Worm (Caenorhabditis elegans) whole organism, midembryonic: ENCODE measurements around the gene C09E7.10.

ENCODE experiments used
- T22C8.4 ChIP-seq: fragments of 200-800 bp; sonication (Bioruptor generic); IDR thresholded peaks from 2 replicates; pipeline ENCODE4 v1.3.6; 2022; ENCODE audit warnings: missing genetic modification characterization, missing compliant biosample characterization
- cog-1 ChIP-seq: sonication (generic microtip); optimal IDR thresholded peaks from 2 replicates; lab custom pipeline; 2016; ENCODE audit warnings: missing genetic modification characterization, missing compliant biosample characterization
- flt-1 ChIP-seq: fragments of 200-800 bp; sonication (Bioruptor generic); IDR thresholded peaks from 2 replicates; pipeline ENCODE4 v1.3.6; 2022; ENCODE audit warnings: missing genetic modification characterization, missing compliant biosample characterization
- klf-2 ChIP-seq: fragments of 200-800 bp; sonication (Bioruptor generic); conservative IDR thresholded peaks from 2 replicates; pipeline ENCODE4 v1.3.6; 2022; ENCODE audit warnings: missing genetic modification reagents, missing genetic modification characterization, missing compliant biosample characterization
- med-1 ChIP-seq: sonication (generic microtip); optimal IDR thresholded peaks from 2 replicates; lab custom pipeline; 2017; ENCODE audit warnings: missing genetic modification characterization, mild to moderate bottlenecking, missing compliant biosample characterization, antibody characterized with exemption, missing genetic modification reagents; ENCODE audit not compliant: insufficient read depth
- ref-1 ChIP-seq: fragments of 200-800 bp; sonication (Bioruptor generic); conservative IDR thresholded peaks from 2 replicates; pipeline ENCODE4 v1.3.6; 2022; ENCODE audit warnings: missing genetic modification reagents, missing genetic modification characterization, missing compliant biosample characterization
- tab-1 ChIP-seq: fragments of 200-800 bp; sonication (Bioruptor generic); IDR thresholded peaks from 2 replicates; pipeline ENCODE4 v1.3.6; 2022; ENCODE audit warnings: missing genetic modification characterization, missing compliant biosample characterization
- ztf-23 ChIP-seq: fragments of 200-800 bp; sonication (Bioruptor generic); IDR thresholded peaks from 2 replicates; pipeline ENCODE4 v1.3.6; 2022; ENCODE audit warnings: missing genetic modification reagents, missing genetic modification characterization, missing compliant biosample characterization
- ztf-29 ChIP-seq: fragments of 200-800 bp; sonication (Bioruptor generic); IDR thresholded peaks from 2 replicates; pipeline ENCODE4 v1.3.6; 2022; ENCODE audit warnings: missing genetic modification reagents, missing genetic modification characterization, missing compliant biosample characterization

C09E7.10 gene

DNA sequence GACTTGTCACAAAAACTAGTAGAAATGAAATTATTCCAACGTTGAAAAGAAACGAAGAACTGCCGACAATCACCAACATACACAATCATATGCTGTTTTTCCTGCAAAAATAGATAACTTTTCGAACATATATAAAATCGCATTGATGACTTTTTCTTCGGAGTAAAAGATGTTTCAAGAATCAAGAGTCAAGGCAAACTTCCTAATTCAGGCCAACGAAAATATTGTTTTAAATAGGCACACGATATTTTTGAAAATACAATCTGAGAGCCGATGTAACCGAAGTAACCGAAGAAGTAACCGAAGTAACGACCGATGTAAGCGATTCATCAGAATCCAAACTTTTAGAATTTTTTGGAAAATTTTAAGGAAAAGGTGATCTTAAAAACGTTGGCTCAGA lies at the start of gene C09E7.10:
Gene C09E7.10 (minus strand): TSS at position 101 of the 400 bp plus-strand sequence.
- TF ChIP-seq ztf-29 (GFP tag; lab: Robert Waterston, UW) (no peak), ztf-23 (GFP tag; lab: Robert Waterston, UW) (no peak), klf-2 (no peak), ref-1 (GFP tag; lab: Robert Waterston, UW) (no peak), T22C8.4 (GFP tag; lab: Robert Waterston, UW) (no peak), flt-1 (GFP tag; lab: Robert Waterston, UW) (no peak)

DNA sequence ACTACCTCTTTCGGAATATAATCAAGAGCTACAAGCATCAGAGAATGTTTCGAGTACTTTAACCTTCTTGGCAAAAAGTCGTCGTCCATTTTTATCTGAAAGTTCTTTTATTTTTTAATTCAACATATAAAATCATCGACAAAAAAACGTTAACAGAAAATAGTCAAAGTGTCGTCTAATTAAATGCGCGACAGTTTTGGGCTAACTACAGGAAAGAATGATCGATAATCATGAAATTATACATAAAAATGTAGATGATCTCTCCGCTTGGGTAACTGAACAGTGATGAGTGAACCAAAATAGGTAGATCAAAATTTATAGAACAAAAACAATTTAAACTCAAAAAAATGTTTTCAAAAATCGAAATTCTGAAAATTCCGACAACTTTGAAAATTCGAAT lies 38.6 kb upstream of the C09E7.10 start, which contains the start of gene C09E7.8:
Gene C09E7.8 (minus strand): TSS at position 101 of the 400 bp plus-strand sequence.
- TF ChIP-seq cog-1 (tag; lab: Kevin White, UChicago) (no peak), ztf-23 (GFP tag; lab: Robert Waterston, UW) (no peak), ref-1 (GFP tag; lab: Robert Waterston, UW) (no peak), klf-2 (no peak)

DNA sequence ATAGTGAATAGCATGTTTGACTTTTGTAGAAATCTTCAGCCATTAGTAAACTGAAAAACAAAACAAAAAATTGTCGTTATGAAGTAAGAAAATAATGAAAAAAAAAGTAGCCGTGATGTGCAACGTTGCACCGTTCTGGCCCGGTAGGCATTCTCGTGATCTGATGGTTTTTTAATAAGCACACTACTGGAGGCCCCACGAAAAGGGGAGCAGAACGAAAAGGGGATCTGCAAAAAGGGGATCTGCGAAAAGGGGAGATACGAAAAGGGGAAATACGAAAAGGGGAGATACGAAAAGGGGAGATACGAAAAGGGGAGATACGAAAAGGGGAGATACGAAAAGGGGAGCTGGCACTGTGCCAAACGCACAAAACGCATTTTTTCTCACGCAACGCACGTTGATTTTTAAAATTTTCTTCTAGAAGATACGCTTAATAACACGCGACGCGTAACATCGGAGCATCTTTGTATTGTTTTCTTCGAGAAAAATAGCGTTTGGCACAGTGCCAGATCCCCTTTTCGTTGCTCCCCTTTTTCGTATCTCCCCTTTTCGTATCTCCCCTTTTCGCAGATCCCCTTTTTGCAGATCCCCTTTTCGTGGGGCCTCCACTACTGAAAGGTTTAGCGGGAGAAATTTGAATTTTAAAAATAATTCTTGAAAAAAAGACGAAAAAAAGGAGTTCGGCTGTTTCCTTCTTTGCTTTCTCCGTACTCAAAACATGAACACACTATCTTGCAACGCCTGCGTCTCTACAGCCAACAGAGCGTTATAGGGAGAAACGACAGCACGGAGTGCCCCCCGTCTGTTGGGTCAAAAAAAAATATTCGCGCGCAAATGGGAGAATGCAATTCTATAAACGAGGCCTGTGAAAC lies 31.6 kb upstream of the C09E7.10 start, which contains the start of gene C09E7.7:
Gene C09E7.7 (minus strand): TSS at position 57 of the 872 bp plus-strand sequence.
- TF ChIP-seq ztf-29 (GFP tag; lab: Robert Waterston, UW) (peak; percentile 48; the same call in 1 of the 2 replicates), tab-1 (0 out of 2 replicates have a peak, but pooled peaks have one; percentile 14), flt-1 (GFP tag; lab: Robert Waterston, UW) (peak; percentile 87), cog-1 (tag; lab: Kevin White, UChicago) (peak; percentile 66), klf-2 (peak; percentile 69), T22C8.4 (GFP tag; lab: Robert Waterston, UW) (peak; percentile 46; the same call in 1 of the 2 replicates), ztf-23 (GFP tag; lab: Robert Waterston, UW) (peak; percentile 72), ref-1 (GFP tag; lab: Robert Waterston, UW) (peak; percentile 36; the same call in 1 of the 2 replicates)

DNA sequence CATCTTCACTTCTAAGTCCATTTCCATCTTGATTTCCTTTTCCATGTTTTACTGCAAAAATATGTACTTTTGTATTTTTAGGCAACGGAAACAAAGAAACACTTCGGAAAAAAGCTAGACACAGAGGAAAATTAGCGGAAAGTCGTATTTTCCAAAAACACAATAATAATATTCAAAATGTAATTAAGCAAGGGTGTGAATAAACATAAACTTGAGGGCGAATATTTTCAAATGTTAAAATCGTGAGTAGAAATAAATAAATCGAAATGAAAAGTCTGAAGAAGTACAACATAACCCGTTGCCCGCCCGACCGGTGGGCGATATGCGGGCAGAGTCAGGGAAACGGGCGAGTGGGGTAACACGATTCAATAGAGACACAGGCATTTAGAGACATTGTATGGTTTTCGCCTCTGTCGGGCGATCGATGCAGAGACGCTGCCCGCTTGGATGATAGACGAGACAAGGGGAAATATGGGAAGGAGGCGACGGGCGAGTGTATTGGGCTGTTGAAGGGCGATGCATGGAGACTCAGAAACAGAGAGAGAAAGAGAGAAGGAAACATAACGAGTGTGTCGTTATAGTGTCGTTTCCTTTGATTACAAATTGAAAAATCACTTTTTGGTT lies 17.2 kb upstream of the C09E7.10 start, which contains the start of gene C09E7.4:
Gene C09E7.4 (minus strand): TSS at position 51 of the 624 bp plus-strand sequence.
- TF ChIP-seq T22C8.4 (GFP tag; lab: Robert Waterston, UW) (0 out of 2 replicates have a peak, but pooled peaks have one; percentile 43), cog-1 (tag; lab: Kevin White, UChicago) (peak; percentile 69), ref-1 (GFP tag; lab: Robert Waterston, UW) (no peak), flt-1 (GFP tag; lab: Robert Waterston, UW) (peak; percentile 64; the same call in 1 of the 2 replicates), med-1 (GFP tag; lab: Kevin White, UChicago) (no peak), klf-2 (no peak), tab-1 (no peak)

DNA sequence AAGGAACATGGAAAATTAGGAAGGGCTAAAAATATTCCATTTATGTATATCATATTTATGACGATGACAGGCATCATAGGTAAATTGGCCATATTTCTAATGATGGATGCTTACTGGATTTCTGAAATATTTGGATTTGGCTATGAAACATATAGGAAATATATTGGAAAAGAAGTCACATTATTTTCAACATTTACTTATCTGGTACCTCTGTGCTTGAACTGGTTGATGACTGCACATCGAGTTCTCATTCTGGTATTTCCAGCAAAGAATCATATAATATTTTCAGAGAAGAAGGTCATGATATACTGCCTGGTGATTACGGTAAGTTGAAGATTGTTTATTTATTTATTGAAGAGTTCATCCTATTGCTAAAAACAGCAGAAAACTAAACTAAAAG lies 12.8 kb upstream of the C09E7.10 start, which contains the start of gene srxa-5:
Gene srxa-5 (plus strand): TSS at position 301 of the 400 bp plus-strand sequence.
- TF ChIP-seq flt-1 (GFP tag; lab: Robert Waterston, UW), result no peak
- TF ChIP-seq ztf-23 (GFP tag; lab: Robert Waterston, UW), result no peak
- no peak for TF ChIP-seq T22C8.4 (GFP tag; lab: Robert Waterston, UW)
- no peak for TF ChIP-seq med-1 (GFP tag; lab: Kevin White, UChicago)
- TF ChIP-seq tab-1, result no peak
- no peak for TF ChIP-seq ref-1 (GFP tag; lab: Robert Waterston, UW)
- TF ChIP-seq ztf-29 (GFP tag; lab: Robert Waterston, UW), result no peak
- no peak for TF ChIP-seq klf-2
- TF ChIP-seq cog-1 (tag; lab: Kevin White, UChicago), result no peak

DNA sequence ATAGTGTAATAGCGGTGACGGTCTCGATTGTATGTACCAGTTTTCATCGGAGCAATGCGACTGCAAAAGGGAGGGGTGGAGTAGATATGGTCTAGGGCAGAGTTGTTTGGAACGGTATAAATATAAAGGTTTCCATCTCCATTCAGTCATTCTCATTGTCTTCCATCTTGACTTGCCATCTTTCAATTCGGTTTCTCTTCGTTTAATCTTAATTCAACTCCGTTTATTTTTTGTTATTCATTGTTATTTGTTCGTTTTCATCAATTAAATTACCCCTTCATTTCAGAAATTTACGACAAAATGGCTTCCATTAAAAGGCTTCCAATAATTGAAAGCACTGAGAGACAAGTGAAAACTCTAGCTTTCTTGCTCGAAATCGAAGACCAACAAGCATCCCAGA lies 11.2 kb upstream of the C09E7.10 start, which contains the start of gene C09E7.11:
Gene C09E7.11 (plus strand): TSS at position 301 of the 400 bp plus-strand sequence.
- TF ChIP-seq ref-1 (GFP tag; lab: Robert Waterston, UW) (no peak), cog-1 (tag; lab: Kevin White, UChicago) (no peak), tab-1 (no peak), T22C8.4 (GFP tag; lab: Robert Waterston, UW) (no peak), med-1 (GFP tag; lab: Kevin White, UChicago) (no peak), ztf-29 (GFP tag; lab: Robert Waterston, UW) (no peak), klf-2 (no peak), flt-1 (GFP tag; lab: Robert Waterston, UW) (no peak), ztf-23 (GFP tag; lab: Robert Waterston, UW) (no peak)

DNA sequence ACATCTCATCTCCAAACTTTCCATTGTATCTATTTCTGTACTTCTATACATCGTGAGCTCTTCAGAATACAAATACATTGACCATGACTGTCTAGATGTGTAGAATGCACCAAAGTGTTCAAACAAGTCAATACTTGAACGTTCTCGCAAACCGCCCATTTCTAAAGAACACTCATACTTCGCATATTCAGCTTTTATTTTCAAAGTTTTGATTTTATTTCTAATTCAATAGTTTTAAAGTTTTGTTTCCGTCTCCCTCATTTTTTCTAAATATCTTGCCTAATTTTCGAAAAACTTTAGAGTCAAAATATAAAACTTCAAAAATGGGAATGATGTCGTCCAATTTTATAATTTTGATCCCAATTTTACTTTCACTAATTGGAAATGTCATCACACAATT lies 8.1 kb upstream of the C09E7.10 start, which contains the start of gene pqn-10:
Gene pqn-10 (plus strand): TSS at position 301 of the 400 bp plus-strand sequence.
- TF ChIP-seq ztf-23 (GFP tag; lab: Robert Waterston, UW), result no peak
- no peak for TF ChIP-seq klf-2
- no peak for TF ChIP-seq T22C8.4 (GFP tag; lab: Robert Waterston, UW)
- TF ChIP-seq tab-1, result no peak
- TF ChIP-seq ztf-29 (GFP tag; lab: Robert Waterston, UW), result no peak
- TF ChIP-seq cog-1 (tag; lab: Kevin White, UChicago), result no peak
- TF ChIP-seq med-1 (GFP tag; lab: Kevin White, UChicago), result no peak
- no peak for TF ChIP-seq flt-1 (GFP tag; lab: Robert Waterston, UW)
- no peak for TF ChIP-seq ref-1 (GFP tag; lab: Robert Waterston, UW)

DNA sequence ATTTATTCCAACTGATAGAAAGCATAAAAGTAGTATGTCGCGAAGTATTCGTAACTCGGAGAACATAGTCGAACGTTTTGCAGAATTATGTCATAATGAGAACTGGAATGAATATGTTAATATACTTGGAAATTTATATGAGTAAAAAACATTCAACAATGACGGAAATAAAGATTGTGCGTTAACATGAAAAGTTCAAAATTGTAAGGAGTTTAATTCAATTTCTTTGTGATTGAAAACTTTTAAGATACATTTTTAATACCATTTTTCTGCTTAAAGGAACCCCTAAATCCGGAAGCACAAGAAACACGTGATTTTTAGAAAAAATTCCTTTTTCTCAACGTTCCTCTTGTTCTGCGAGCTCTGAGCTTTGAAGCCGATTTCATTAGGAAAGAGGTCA lies 5.7 kb upstream of the C09E7.10 start, which contains the start of gene oig-1:
Gene oig-1 (minus strand): TSS at position 101 of the 400 bp plus-strand sequence.
- TF ChIP-seq tab-1, result no peak
- no peak for TF ChIP-seq klf-2
- no peak for TF ChIP-seq cog-1 (tag; lab: Kevin White, UChicago)
- no peak for TF ChIP-seq ztf-23 (GFP tag; lab: Robert Waterston, UW)
- no peak for TF ChIP-seq ztf-29 (GFP tag; lab: Robert Waterston, UW)
- no peak for TF ChIP-seq T22C8.4 (GFP tag; lab: Robert Waterston, UW)
- no peak for TF ChIP-seq flt-1 (GFP tag; lab: Robert Waterston, UW)
- TF ChIP-seq med-1 (GFP tag; lab: Kevin White, UChicago), result no peak
- TF ChIP-seq ref-1 (GFP tag; lab: Robert Waterston, UW), result no peak
